Fruit fly (Drosophila melanogaster) whole organism, embryonic: ENCODE measurements around the gene CG7789.

Experiments used
- Aef1 ChIP-seq: fragments of 200-800 bp; sonication (Bioruptor generic); IDR thresholded peaks from 3 replicates; pipeline ENCODE4 v1.3.6; 2022; ENCODE audit warnings: missing biosample characterization, missing genetic modification characterization
- CG10431 ChIP-seq: fragments of 200-800 bp; sonication (Bioruptor generic); optimal IDR thresholded peaks from 3 replicates; lab custom pipeline; 2018; ENCODE audit warnings: missing biosample characterization, mild to moderate bottlenecking, missing genetic modification characterization
- CG10654 ChIP-seq: fragments of 200-800 bp; sonication (Bioruptor generic); optimal IDR thresholded peaks from 2 replicates; lab custom pipeline; 2016; ENCODE audit warnings: missing biosample characterization, missing genetic modification characterization
- CG10979 ChIP-seq: fragments of 200-800 bp; sonication (Bioruptor generic); optimal IDR thresholded peaks from 2 replicates; lab custom pipeline; 2018; ENCODE audit warnings: missing biosample characterization, mild to moderate bottlenecking, missing genetic modification characterization, moderate library complexity
- CG11093 ChIP-seq: fragments of 200-800 bp; sonication (Bioruptor generic); IDR thresholded peaks from 3 replicates; pipeline ENCODE4 v1.3.6; 2022; ENCODE audit warnings: missing biosample characterization, missing genetic modification characterization
- CG12659 ChIP-seq: fragments of 200-800 bp; sonication (Bioruptor generic); optimal IDR thresholded peaks from 3 replicates; lab custom pipeline; 2017; ENCODE audit warnings: mild to moderate bottlenecking, missing biosample characterization, missing genetic modification reagents, missing genetic modification characterization
- CG12942 ChIP-seq: fragments of 200-800 bp; sonication (Bioruptor generic); optimal IDR thresholded peaks from 3 replicates; lab custom pipeline; 2016; ENCODE audit warnings: missing biosample characterization, missing genetic modification characterization
- CG13775 ChIP-seq: fragments of 200-800 bp; sonication (Bioruptor generic); optimal IDR thresholded peaks from 3 replicates; lab custom pipeline; 2017; ENCODE audit warnings: missing biosample characterization, mild to moderate bottlenecking, missing genetic modification characterization
- CG14014 ChIP-seq: fragments of 200-800 bp; sonication (Bioruptor generic); IDR thresholded peaks from 2 replicates; pipeline ENCODE4 v1.3.6; 2022; ENCODE audit warnings: missing biosample characterization, missing genetic modification characterization
- CG15011 ChIP-seq: fragments of 200-800 bp; sonication (Bioruptor generic); optimal IDR thresholded peaks from 3 replicates; lab custom pipeline; 2018; ENCODE audit warnings: missing biosample characterization, mild to moderate bottlenecking, missing genetic modification characterization
- CG15073 ChIP-seq: fragments of 200-800 bp; sonication (Bioruptor generic); optimal IDR thresholded peaks from 2 replicates; lab custom pipeline; 2016; ENCODE audit warnings: missing biosample characterization, missing genetic modification characterization
- CG16813 ChIP-seq: fragments of 200-800 bp; sonication (Bioruptor generic); IDR thresholded peaks from 3 replicates; pipeline ENCODE4 v1.3.6; 2022; ENCODE audit warnings: missing biosample characterization, missing genetic modification characterization; ENCODE audit not compliant: partially characterized antibody
- CG18619 ChIP-seq: fragments of 200-800 bp; sonication (Bioruptor generic); optimal IDR thresholded peaks from 3 replicates; lab custom pipeline; 2017; ENCODE audit warnings: missing biosample characterization, mild to moderate bottlenecking, missing genetic modification characterization
- CG2889 ChIP-seq: fragments of 200-800 bp; sonication (Bioruptor generic); IDR thresholded peaks from 3 replicates; pipeline ENCODE4 v1.3.6; 2022; ENCODE audit warnings: missing biosample characterization, missing genetic modification characterization
- CG31224 ChIP-seq: fragments of 200-800 bp; sonication (Bioruptor generic); IDR thresholded peaks from 2 replicates; pipeline ENCODE4 v1.3.6; 2022; ENCODE audit warnings: missing biosample characterization, missing genetic modification characterization
- CG33213 ChIP-seq: fragments of 200-800 bp; sonication (Bioruptor generic); optimal IDR thresholded peaks from 3 replicates; lab custom pipeline; 2016; ENCODE audit warnings: missing biosample characterization, missing genetic modification characterization
- CG4617 ChIP-seq: fragments of 200-800 bp; sonication (Bioruptor generic); optimal IDR thresholded peaks from 3 replicates; lab custom pipeline; 2016; ENCODE audit warnings: missing biosample characterization, missing genetic modification characterization, borderline replicate concordance
- CG5180 ChIP-seq: fragments of 200-800 bp; sonication (Bioruptor generic); optimal IDR thresholded peaks from 3 replicates; lab custom pipeline; 2017; ENCODE audit warnings: missing biosample characterization, missing genetic modification characterization, mild to moderate bottlenecking, moderate library complexity, missing genetic modification reagents
- CG6791 ChIP-seq: fragments of 200-800 bp; sonication (Bioruptor generic); IDR thresholded peaks from 3 replicates; pipeline ENCODE4 v1.3.6; 2022; ENCODE audit warnings: missing biosample characterization, missing genetic modification characterization; ENCODE audit not compliant: partially characterized antibody
- CG7963 ChIP-seq: fragments of 200-800 bp; sonication (Bioruptor generic); IDR thresholded peaks from 3 replicates; pipeline ENCODE4 v1.3.6; 2022; ENCODE audit warnings: missing biosample characterization, missing genetic modification characterization; ENCODE audit not compliant: partially characterized antibody
- Dip2 ChIP-seq: fragments of 200-800 bp; sonication (Bioruptor generic); IDR thresholded peaks from 2 replicates; pipeline ENCODE4 v1.3.6; 2022; ENCODE audit warnings: missing biosample characterization, missing genetic modification characterization
- Elba2 ChIP-seq: fragments of 200-800 bp; sonication (Bioruptor generic); optimal IDR thresholded peaks from 3 replicates; lab custom pipeline; 2016; ENCODE audit warnings: missing biosample characterization, missing genetic modification characterization
- Ets65A ChIP-seq: fragments of 200-800 bp; sonication (Bioruptor generic); peaks from one replicate; lab custom pipeline; 2016; ENCODE audit warnings: missing biosample characterization, missing genetic modification characterization
- Fer1 ChIP-seq: fragments of 200-800 bp; sonication (Bioruptor generic); optimal IDR thresholded peaks from 2 replicates; lab custom pipeline; 2017; ENCODE audit warnings: missing biosample characterization, mild to moderate bottlenecking, missing genetic modification characterization
- Fer3 ChIP-seq: fragments of 200-800 bp; sonication (Bioruptor generic); optimal IDR thresholded peaks from 2 replicates; lab custom pipeline; 2018; ENCODE audit warnings: missing biosample characterization, mild to moderate bottlenecking, missing genetic modification characterization, moderate library complexity
- HLH3B ChIP-seq: fragments of 200-800 bp; sonication (Bioruptor generic); IDR thresholded peaks from 2 replicates; pipeline ENCODE4 v1.3.6; 2022; ENCODE audit warnings: missing biosample characterization, missing genetic modification characterization
- Hr3 ChIP-seq: fragments of 200-800 bp; sonication (Bioruptor generic); optimal IDR thresholded peaks from 3 replicates; lab custom pipeline; 2016; ENCODE audit warnings: missing biosample characterization, missing genetic modification characterization
- Jarid2 ChIP-seq: fragments of 200-800 bp; sonication (Bioruptor generic); optimal IDR thresholded peaks from 3 replicates; lab custom pipeline; 2017; ENCODE audit warnings: mild to moderate bottlenecking, missing biosample characterization, missing genetic modification reagents, missing genetic modification characterization
- Med ChIP-seq: fragments of 200-800 bp; sonication (Bioruptor generic); peaks from one replicate; lab custom pipeline; 2016; ENCODE audit warnings: missing biosample characterization, missing genetic modification characterization, mild to moderate bottlenecking, inconsistent platforms, moderate library complexity
- NFAT ChIP-seq: fragments of 200-800 bp; sonication (Bioruptor generic); IDR thresholded peaks from 2 replicates; pipeline ENCODE4 v1.3.6; 2022; ENCODE audit warnings: missing biosample characterization, missing genetic modification characterization
- Nf-YC ChIP-seq: fragments of 200-800 bp; optimal IDR thresholded peaks from 3 replicates; lab custom pipeline; 2019; ENCODE audit warnings: missing biosample characterization, mild to moderate bottlenecking, missing genetic modification characterization, moderate library complexity
- PHDP ChIP-seq: fragments of 200-800 bp; sonication (Bioruptor generic); optimal IDR thresholded peaks from 3 replicates; lab custom pipeline; 2018; ENCODE audit warnings: missing biosample characterization, mild to moderate bottlenecking, missing genetic modification characterization, moderate library complexity
- Ravus ChIP-seq: fragments of 200-800 bp; sonication (Bioruptor generic); IDR thresholded peaks from 2 replicates; pipeline ENCODE4 v1.3.6; 2022; ENCODE audit warnings: missing biosample characterization, missing genetic modification characterization
- ab ChIP-seq: fragments of 200-800 bp; sonication (Bioruptor generic); optimal IDR thresholded peaks from 2 replicates; lab custom pipeline; 2016; ENCODE audit warnings: missing biosample characterization, missing genetic modification characterization
- cato ChIP-seq: fragments of 200-800 bp; sonication (Bioruptor generic); optimal IDR thresholded peaks from 2 replicates; lab custom pipeline; 2016; ENCODE audit warnings: missing biosample characterization, missing genetic modification characterization, borderline replicate concordance
- ci ChIP-seq: fragments of 200-800 bp; sonication (Bioruptor generic); IDR thresholded peaks from 3 replicates; pipeline ENCODE4 v1.3.6; 2022; ENCODE audit warnings: missing biosample characterization, missing genetic modification characterization
- dati ChIP-seq: fragments of 200-800 bp; sonication (Bioruptor generic); IDR thresholded peaks from 2 replicates; pipeline ENCODE4 v1.3.6; 2022; ENCODE audit warnings: missing biosample characterization, missing genetic modification characterization
- fru ChIP-seq: fragments of >200 bp; optimal IDR thresholded peaks from 2 replicates; lab custom pipeline; 2017
- gcm2 ChIP-seq: fragments of 200-800 bp; sonication (Bioruptor generic); optimal IDR thresholded peaks from 2 replicates; lab custom pipeline; 2016; ENCODE audit warnings: missing biosample characterization, missing genetic modification characterization
- kah ChIP-seq: fragments of 200-800 bp; sonication (Bioruptor generic); optimal IDR thresholded peaks from 2 replicates; lab custom pipeline; 2018; ENCODE audit warnings: missing biosample characterization, mild to moderate bottlenecking, missing genetic modification characterization
- lola ChIP-seq, 3 experiments: fragments of >200 bp in 2 of 3; fragments of 200-800 bp in 1 of 3; sonication (Bioruptor generic) in 1 of 3; optimal IDR thresholded peaks; 2 replicates each; lab custom pipeline; 2017 to 2019; ENCODE audit warnings: missing biosample characterization in 3 of 3, missing genetic modification characterization in 3 of 3, mild to moderate bottlenecking in 1 of 3, moderate library complexity in 1 of 3
- nau ChIP-seq: fragments of 200-800 bp; sonication (Bioruptor generic); optimal IDR thresholded peaks from 3 replicates; lab custom pipeline; 2017; ENCODE audit warnings: missing biosample characterization, mild to moderate bottlenecking, missing genetic modification characterization, missing genetic modification reagents
- odd ChIP-seq: fragments of 200-800 bp; sonication (Bioruptor generic); optimal IDR thresholded peaks from 2 replicates; lab custom pipeline; 2017; ENCODE audit warnings: missing biosample characterization, mild to moderate bottlenecking, missing genetic modification characterization
- phol ChIP-seq: fragments of 200-800 bp; sonication (Bioruptor generic); optimal IDR thresholded peaks from 3 replicates; lab custom pipeline; 2018; ENCODE audit warnings: missing biosample characterization, mild to moderate bottlenecking, missing genetic modification characterization, moderate library complexity
- unpg ChIP-seq: fragments of 200-800 bp; sonication (Bioruptor generic); optimal IDR thresholded peaks from 3 replicates; lab custom pipeline; 2018; ENCODE audit warnings: missing biosample characterization, mild to moderate bottlenecking, missing genetic modification characterization, moderate library complexity
- vvl ChIP-seq: fragments of 200-800 bp; sonication (Bioruptor generic); IDR thresholded peaks from 2 replicates; pipeline ENCODE4 v1.3.6; 2022; ENCODE audit warnings: missing biosample characterization, missing genetic modification characterization
- zen2 ChIP-seq: fragments of 200-800 bp; sonication (Bioruptor generic); IDR thresholded peaks from 3 replicates; pipeline ENCODE4 v1.3.6; 2022; ENCODE audit warnings: missing biosample characterization, missing genetic modification characterization; ENCODE audit not compliant: partially characterized antibody
- zfh2 ChIP-seq: fragments of 200-800 bp; sonication (Bioruptor generic); optimal IDR thresholded peaks from 2 replicates; lab custom pipeline; 2016; ENCODE audit warnings: missing biosample characterization, missing genetic modification characterization

CG7789 gene

DNA sequence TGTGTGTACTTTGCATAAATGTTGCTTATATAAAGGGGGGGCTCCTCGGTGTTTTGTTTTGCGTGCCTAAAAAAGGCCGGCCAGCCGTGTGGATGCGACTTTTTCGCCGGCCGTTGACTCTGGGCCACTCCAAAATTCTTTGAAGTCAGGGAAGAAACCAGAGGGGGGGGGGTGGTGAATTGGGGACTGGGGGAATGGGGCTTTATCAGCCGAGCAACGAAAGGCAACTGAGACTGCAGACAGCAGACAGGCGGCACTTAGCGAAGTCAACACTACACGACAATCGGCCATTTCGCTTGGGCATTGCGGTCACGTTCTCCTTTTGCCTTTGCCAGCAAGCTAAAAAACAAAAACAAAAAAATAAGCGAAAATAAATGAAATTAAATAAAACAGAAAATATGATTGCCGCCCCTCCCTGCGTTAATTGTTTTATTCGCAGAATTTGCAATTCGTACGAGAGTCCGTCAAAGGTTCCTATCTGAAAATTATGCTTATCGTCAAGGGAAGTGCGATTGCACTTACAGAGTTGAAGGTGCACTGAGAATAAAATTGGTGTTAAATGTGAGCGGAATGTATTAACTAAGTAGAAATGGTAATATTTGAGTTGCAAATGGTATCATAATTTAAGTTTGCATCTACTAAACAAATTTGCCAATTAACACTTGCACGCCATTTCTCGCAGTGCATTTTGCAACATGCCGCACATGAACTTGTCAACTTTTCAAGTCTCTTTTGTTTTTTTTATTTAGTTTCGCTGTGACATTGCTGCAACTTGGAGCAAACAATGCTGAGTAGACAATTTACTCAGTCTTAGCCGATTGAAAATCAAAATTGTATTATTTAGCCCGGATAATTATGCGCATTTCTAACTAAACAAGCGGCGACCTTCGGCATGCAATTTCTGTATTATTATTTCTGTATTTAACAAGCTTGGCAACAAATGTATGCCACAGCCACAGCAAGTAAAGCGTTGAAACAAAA, 16.7 kb upstream of the CG7789 start (continued):
- peak; percentile 87 for TF ChIP-seq Ets65A (GFP tag; lab: Kevin White, UChicago)
- TF ChIP-seq zen2: no peak
- TF ChIP-seq cato: no peak
- TF ChIP-seq CG10654 (GFP tag; lab: Kevin White, UChicago): no peak
- no peak for TF ChIP-seq dati (GFP tag; lab: Robert Waterston, UW)
- no peak for TF ChIP-seq odd (GFP tag; lab: Kevin White, UChicago)
- TF ChIP-seq Med (GFP tag; lab: Kevin White, UChicago): peak; percentile 71
- TF ChIP-seq CG31224: no peak
- TF ChIP-seq CG12659: no peak
- TF ChIP-seq NFAT (GFP tag; lab: Robert Waterston, UW): no peak
- TF ChIP-seq CG10979 (tag; lab: Kevin White, UChicago): no peak
- TF ChIP-seq ab (GFP tag; lab: Kevin White, UChicago): no peak
- TF ChIP-seq vvl (GFP tag; lab: Robert Waterston, UW): peak; percentile 66
- TF ChIP-seq CG18619 (GFP tag; lab: Kevin White, UChicago): no peak
- TF ChIP-seq CG15073: no peak
- TF ChIP-seq Fer3 (tag; lab: Kevin White, UChicago): no peak
- TF ChIP-seq Aef1 (GFP tag; lab: Robert Waterston, UW): peak; percentile 39; the same call in 1 of the 3 replicates
- TF ChIP-seq fru (lab: Kevin White, UChicago): no peak
- TF ChIP-seq CG13775: no peak
- no peak for TF ChIP-seq gcm2 (GFP tag; lab: Kevin White, UChicago)
- TF ChIP-seq CG2889 (GFP tag; lab: Robert Waterston, UW): 0 out of 3 replicates have a peak, but pooled peaks have one; percentile 9
- peak; percentile 54; the same call in 2 of the 3 replicates for TF ChIP-seq ci (GFP tag; lab: Robert Waterston, UW)
- TF ChIP-seq CG16813 (GFP tag; lab: Robert Waterston, UW): no peak
- peak; percentile 26 for TF ChIP-seq phol
- no peak for TF ChIP-seq Elba2 (GFP tag; lab: Kevin White, UChicago)
- TF ChIP-seq CG6791 (GFP tag; lab: Robert Waterston, UW): no peak
- TF ChIP-seq CG11093 (GFP tag; lab: Robert Waterston, UW): no peak
- no peak for TF ChIP-seq CG12942 (GFP tag; lab: Kevin White, UChicago)
- TF ChIP-seq Ravus (GFP tag; lab: Robert Waterston, UW): no peak
- no peak for TF ChIP-seq CG15011 (GFP tag; lab: Kevin White, UChicago)
- no peak for TF ChIP-seq CG5180 (GFP tag; lab: Kevin White, UChicago)
- TF ChIP-seq HLH3B: peak; percentile 26; the same call in 1 of the 2 replicates
- no peak for TF ChIP-seq Nf-YC (tag; lab: Kevin White, UChicago)
- TF ChIP-seq nau (GFP tag; lab: Kevin White, UChicago): no peak
- TF ChIP-seq PHDP (tag; lab: Kevin White, UChicago): no peak
- TF ChIP-seq CG14014 (GFP tag; lab: Robert Waterston, UW): 0 out of 2 replicates have a peak, but pooled peaks have one; percentile 26
- TF ChIP-seq CG7963 (GFP tag; lab: Robert Waterston, UW): no peak
- no peak for TF ChIP-seq Dip2 (GFP tag; lab: Robert Waterston, UW)
- TF ChIP-seq CG33213 (GFP tag; lab: Kevin White, UChicago): no peak
- no peak for TF ChIP-seq CG4617 (GFP tag; lab: Kevin White, UChicago)
- no peak for TF ChIP-seq Jarid2 (GFP tag; lab: Kevin White, UChicago)
- TF ChIP-seq CG10431 (GFP tag; lab: Kevin White, UChicago): no peak
- no peak for TF ChIP-seq zfh2 (GFP tag; lab: Kevin White, UChicago)
- TF ChIP-seq Fer1 (GFP tag; lab: Kevin White, UChicago): no peak
- no peak for TF ChIP-seq lola (GFP tag; optimal IDR thresholded peaks at IDR 0.05; lab: Kevin White, UChicago)
- TF ChIP-seq unpg (GFP tag; lab: Kevin White, UChicago): no peak
- TF ChIP-seq Hr3: no peak
- no peak for TF ChIP-seq kah
